Fruit fly (Drosophila melanogaster) whole organism, embryonic: ENCODE data around the gene Kaz-m1.

Experiments used
- Antp ChIP-seq: fragments of 200-800 bp; sonication (Bioruptor generic); optimal IDR thresholded peaks from 3 replicates; lab custom pipeline; 2016; ENCODE audit warnings: missing biosample characterization, missing genetic modification characterization
- CG11504 ChIP-seq: fragments of 200-800 bp; sonication (Bioruptor generic); optimal IDR thresholded peaks from 3 replicates; lab custom pipeline; 2019; ENCODE audit warnings: missing biosample characterization, mild to moderate bottlenecking, missing genetic modification characterization, moderate library complexity
- CG12071 ChIP-seq: fragments of 200-800 bp; sonication (Bioruptor generic); optimal IDR thresholded peaks from 3 replicates; lab custom pipeline; 2018; ENCODE audit warnings: missing biosample characterization, mild to moderate bottlenecking, missing genetic modification characterization
- CG13296 ChIP-seq: fragments of 200-800 bp; sonication (Bioruptor generic); optimal IDR thresholded peaks from 3 replicates; lab custom pipeline; 2018; ENCODE audit warnings: missing biosample characterization, mild to moderate bottlenecking, missing genetic modification characterization
- CG14050 ChIP-seq: fragments of 200-800 bp; sonication (Bioruptor generic); IDR thresholded peaks from 3 replicates; pipeline ENCODE4 v1.3.6; 2022; ENCODE audit warnings: missing biosample characterization, missing genetic modification characterization
- CG14860 ChIP-seq: fragments of 200-800 bp; sonication (Bioruptor generic); IDR thresholded peaks from 3 replicates; pipeline ENCODE4 v1.3.6; 2022; ENCODE audit warnings: missing biosample characterization, missing genetic modification characterization; ENCODE audit not compliant: partially characterized antibody
- CG16779 ChIP-seq: fragments of 200-800 bp; sonication (Bioruptor generic); IDR thresholded peaks from 2 replicates; pipeline ENCODE4 v1.3.6; 2022; ENCODE audit warnings: missing biosample characterization, missing genetic modification characterization
- CG17385 ChIP-seq: fragments of 200-800 bp; sonication (Bioruptor generic); optimal IDR thresholded peaks from 3 replicates; lab custom pipeline; 2018; ENCODE audit warnings: missing biosample characterization, mild to moderate bottlenecking, missing genetic modification characterization
- CG17612 ChIP-seq: fragments of 200-800 bp; sonication (Bioruptor generic); IDR thresholded peaks from 2 replicates; pipeline ENCODE4 v1.3.6; 2022; ENCODE audit warnings: missing biosample characterization, missing genetic modification characterization
- CG17912 ChIP-seq: fragments of 200-800 bp; sonication (Bioruptor generic); optimal IDR thresholded peaks from 2 replicates; lab custom pipeline; 2018; ENCODE audit warnings: missing biosample characterization, mild to moderate bottlenecking, missing genetic modification characterization
- CG1832 ChIP-seq: fragments of 200-800 bp; sonication (Bioruptor generic); optimal IDR thresholded peaks from 2 replicates; lab custom pipeline; 2017; ENCODE audit warnings: missing biosample characterization, mild to moderate bottlenecking, missing genetic modification characterization, inconsistent platforms
- CG2678 ChIP-seq: fragments of 200-800 bp; sonication (Bioruptor generic); optimal IDR thresholded peaks from 3 replicates; lab custom pipeline; 2019; ENCODE audit warnings: missing biosample characterization, mild to moderate bottlenecking, missing genetic modification characterization, moderate library complexity
- CG3281 ChIP-seq: fragments of 200-800 bp; sonication (Bioruptor generic); optimal IDR thresholded peaks from 3 replicates; lab custom pipeline; 2017; ENCODE audit warnings: missing biosample characterization, mild to moderate bottlenecking, missing genetic modification characterization
- CG43689 ChIP-seq: fragments of 200-800 bp; sonication (Bioruptor generic); IDR thresholded peaks from 2 replicates; pipeline ENCODE4 v1.3.6; 2022; ENCODE audit warnings: missing biosample characterization, missing genetic modification characterization
- CG4424 ChIP-seq: fragments of 200-800 bp; sonication (Bioruptor generic); optimal IDR thresholded peaks from 3 replicates; lab custom pipeline; 2016; ENCODE audit warnings: missing biosample characterization, missing genetic modification characterization
- CG6689 ChIP-seq: fragments of 200-800 bp; sonication (Bioruptor generic); IDR thresholded peaks from 2 replicates; pipeline ENCODE4 v1.3.6; 2022; ENCODE audit warnings: missing biosample characterization, missing genetic modification characterization
- CG7745 ChIP-seq: fragments of 200-800 bp; sonication (Bioruptor generic); optimal IDR thresholded peaks from 2 replicates; lab custom pipeline; 2018; ENCODE audit warnings: missing biosample characterization, mild to moderate bottlenecking, missing genetic modification characterization, moderate library complexity
- CG9932 ChIP-seq: fragments of 200-800 bp; sonication (Bioruptor generic); IDR thresholded peaks from 2 replicates; pipeline ENCODE4 v1.3.6; 2022; ENCODE audit warnings: missing biosample characterization, missing genetic modification characterization
- E2f2 ChIP-seq: fragments of 200-800 bp; sonication (Bioruptor generic); IDR thresholded peaks from 2 replicates; pipeline ENCODE4 v1.3.6; 2022; ENCODE audit warnings: missing biosample characterization, missing genetic modification characterization
- Max ChIP-seq: fragments of 200-800 bp; sonication (Bioruptor generic); optimal IDR thresholded peaks from 2 replicates; lab custom pipeline; 2016; ENCODE audit warnings: missing biosample characterization, mild to moderate bottlenecking, missing genetic modification characterization
- Nf-YB ChIP-seq: fragments of 200-800 bp; sonication (Bioruptor generic); optimal IDR thresholded peaks from 3 replicates; lab custom pipeline; 2019; ENCODE audit warnings: missing biosample characterization, mild to moderate bottlenecking, missing genetic modification characterization, moderate library complexity
- Oli ChIP-seq: fragments of 200-800 bp; sonication (Bioruptor generic); optimal IDR thresholded peaks from 2 replicates; lab custom pipeline; 2018; ENCODE audit warnings: missing biosample characterization, mild to moderate bottlenecking, missing genetic modification characterization, moderate library complexity
- Optix ChIP-seq: fragments of 200-800 bp; sonication (Bioruptor generic); IDR thresholded peaks from 3 replicates; pipeline ENCODE4 v1.3.6; 2022; ENCODE audit warnings: missing biosample characterization, missing genetic modification characterization
- Usf ChIP-seq: fragments of 200-800 bp; sonication (Bioruptor generic); optimal IDR thresholded peaks from 2 replicates; lab custom pipeline; 2017; ENCODE audit warnings: missing genotype, missing biosample characterization, missing genetic modification characterization
- Xbp1 ChIP-seq: fragments of 200-800 bp; sonication (Bioruptor generic); optimal IDR thresholded peaks from 3 replicates; lab custom pipeline; 2016; ENCODE audit warnings: missing biosample characterization, mild to moderate bottlenecking, missing genetic modification characterization
- amos ChIP-seq: fragments of 200-800 bp; sonication (Bioruptor generic); IDR thresholded peaks from 2 replicates; pipeline ENCODE4 v1.3.6; 2022; ENCODE audit warnings: missing biosample characterization, missing genetic modification characterization; ENCODE audit not compliant: partially characterized antibody
- ato ChIP-seq: fragments of 200-800 bp; sonication (Bioruptor generic); IDR thresholded peaks from 2 replicates; pipeline ENCODE4 v1.3.6; 2022; ENCODE audit warnings: missing biosample characterization, missing genetic modification characterization; ENCODE audit not compliant: partially characterized antibody
- az2 ChIP-seq: fragments of 200-800 bp; sonication (Bioruptor generic); optimal IDR thresholded peaks from 3 replicates; lab custom pipeline; 2016; ENCODE audit warnings: missing biosample characterization, missing genetic modification characterization
- bbx ChIP-seq: fragments of 200-800 bp; sonication (Bioruptor generic); IDR thresholded peaks from 2 replicates; pipeline ENCODE4 v1.3.6; 2022; ENCODE audit warnings: missing biosample characterization, missing genetic modification characterization; ENCODE audit not compliant: partially characterized antibody
- cad ChIP-seq: fragments of >200 bp; optimal IDR thresholded peaks from 2 replicates; lab custom pipeline; 2017; ENCODE audit warnings: missing biosample characterization, missing genetic modification characterization
- cato ChIP-seq: fragments of 200-800 bp; sonication (Bioruptor generic); optimal IDR thresholded peaks from 2 replicates; lab custom pipeline; 2016; ENCODE audit warnings: missing biosample characterization, missing genetic modification characterization, borderline replicate concordance
- cg ChIP-seq: fragments of 200-800 bp; sonication (Bioruptor generic); optimal IDR thresholded peaks from 3 replicates; lab custom pipeline; 2019; ENCODE audit warnings: missing biosample characterization, mild to moderate bottlenecking, missing genetic modification characterization, moderate library complexity
- chn ChIP-seq: fragments of 200-800 bp; sonication (Bioruptor generic); optimal IDR thresholded peaks from 2 replicates; lab custom pipeline; 2016; ENCODE audit warnings: missing biosample characterization, missing genetic modification characterization
- cwo ChIP-seq: fragments of 200-800 bp; sonication (Bioruptor generic); optimal IDR thresholded peaks from 3 replicates; lab custom pipeline; 2017; ENCODE audit warnings: missing biosample characterization, missing genetic modification characterization, mild to moderate bottlenecking, moderate library complexity, missing genetic modification reagents
- disco-r ChIP-seq: fragments of 200-800 bp; sonication (Bioruptor generic); optimal IDR thresholded peaks from 2 replicates; lab custom pipeline; 2016; ENCODE audit warnings: missing biosample characterization, missing genetic modification characterization
- dmrt11E ChIP-seq: fragments of 200-800 bp; sonication (Bioruptor generic); optimal IDR thresholded peaks from 3 replicates; lab custom pipeline; 2018; ENCODE audit warnings: missing biosample characterization, mild to moderate bottlenecking, missing genetic modification characterization, moderate library complexity
- eve ChIP-seq, 2 experiments: fragments of >200 bp; optimal IDR thresholded peaks; 2 replicates each; lab custom pipeline; 2017; ENCODE audit warnings: missing biosample characterization in 2 of 2, missing genetic modification characterization in 2 of 2
- fu2 ChIP-seq: fragments of 200-800 bp; sonication (Bioruptor generic); optimal IDR thresholded peaks from 2 replicates; lab custom pipeline; 2016; ENCODE audit warnings: missing biosample characterization, missing genetic modification characterization
- her ChIP-seq: fragments of 200-800 bp; sonication (Bioruptor generic); optimal IDR thresholded peaks from 2 replicates; lab custom pipeline; 2016; ENCODE audit warnings: missing biosample characterization, missing genetic modification characterization
- hkb ChIP-seq, 2 experiments: fragments of 200-800 bp in 1 of 2; fragments of >200 bp in 1 of 2; sonication (Bioruptor generic) in 1 of 2; IDR thresholded peaks in 1 of 2; optimal IDR thresholded peaks in 1 of 2; 2 replicates each; pipeline versions ENCODE4 v1.3.6 to Lab custom; 2017 to 2022; ENCODE audit warnings: missing biosample characterization in 1 of 2, missing genetic modification characterization in 1 of 2
- kay ChIP-seq: fragments of 200-800 bp; sonication (Bioruptor generic); optimal IDR thresholded peaks from 2 replicates; lab custom pipeline; 2016; ENCODE audit warnings: missing biosample characterization, missing genetic modification characterization
- pb ChIP-seq: fragments of 200-800 bp; sonication (Bioruptor generic); optimal IDR thresholded peaks from 3 replicates; lab custom pipeline; 2016; ENCODE audit warnings: missing biosample characterization, missing genetic modification characterization
- pum ChIP-seq: fragments of 200-800 bp; sonication (Bioruptor generic); optimal IDR thresholded peaks from 2 replicates; lab custom pipeline; 2016; ENCODE audit warnings: missing biosample characterization, missing genetic modification characterization
- trem ChIP-seq: fragments of 200-800 bp; optimal IDR thresholded peaks from 3 replicates; lab custom pipeline; 2019; ENCODE audit warnings: missing biosample characterization, mild to moderate bottlenecking, missing genetic modification characterization, moderate library complexity
- usp ChIP-seq: fragments of >200 bp; optimal IDR thresholded peaks from 2 replicates; lab custom pipeline; 2017; ENCODE audit warnings: missing biosample characterization, missing genetic modification characterization
- vnd ChIP-seq: fragments of 200-800 bp; sonication (Bioruptor generic); IDR thresholded peaks from 3 replicates; pipeline ENCODE4 v1.3.6; 2022; ENCODE audit warnings: missing biosample characterization, missing genetic modification characterization; ENCODE audit not compliant: partially characterized antibody
- z ChIP-seq: fragments of 200-800 bp; sonication (Bioruptor generic); IDR thresholded peaks from 3 replicates; pipeline ENCODE4 v1.3.6; 2022; ENCODE audit warnings: missing biosample characterization, missing genetic modification characterization
- zen ChIP-seq: fragments of 200-800 bp; sonication (Bioruptor generic); optimal IDR thresholded peaks from 3 replicates; lab custom pipeline; 2018; ENCODE audit warnings: missing biosample characterization, mild to moderate bottlenecking, missing genetic modification characterization, moderate library complexity

The Kaz-m1 gene

dm6 chr3R:26005619-26005977 is 8.9 kb upstream of the Kaz-m1 start (continued):
- peak; percentile 23 for TF ChIP-seq Antp (GFP tag; lab: Kevin White, UChicago)
- TF ChIP-seq pb (GFP tag; lab: Kevin White, UChicago) = no peak
- TF ChIP-seq cad (GFP tag; lab: Kevin White, UChicago) = no peak
- no peak for TF ChIP-seq E2f2
- TF ChIP-seq Usf = no peak
- no peak for TF ChIP-seq CG7745 (tag; lab: Kevin White, UChicago)
- TF ChIP-seq kay = no peak
- TF ChIP-seq Optix (GFP tag; lab: Robert Waterston, UW) = no peak
- no peak for TF ChIP-seq zen (tag; lab: Kevin White, UChicago)
- TF ChIP-seq CG4424 (GFP tag; lab: Kevin White, UChicago) = no peak
- no peak for TF ChIP-seq Oli (tag; lab: Kevin White, UChicago)
- no peak for TF ChIP-seq vnd (GFP tag; lab: Robert Waterston, UW)
- no peak for TF ChIP-seq CG6689
- no peak for TF ChIP-seq fu2 (GFP tag; lab: Kevin White, UChicago)
- no peak for TF ChIP-seq CG14050 (GFP tag; lab: Robert Waterston, UW)
- TF ChIP-seq CG3281 (GFP tag; lab: Kevin White, UChicago) = no peak
- no peak for TF ChIP-seq bbx (GFP tag; lab: Robert Waterston, UW)
- no peak for TF ChIP-seq CG13296 (GFP tag; lab: Kevin White, UChicago)
- no peak for TF ChIP-seq usp (GFP tag; lab: Kevin White, UChicago)
- TF ChIP-seq CG17912 (GFP tag; lab: Kevin White, UChicago) = no peak
- no peak for TF ChIP-seq Xbp1
- TF ChIP-seq CG43689 (GFP tag; lab: Robert Waterston, UW) = no peak
- TF ChIP-seq eve (GFP tag; optimal IDR thresholded peaks at IDR 0.05; lab: Kevin White, UChicago) = no peak
- TF ChIP-seq CG16779 (GFP tag; lab: Robert Waterston, UW) = no peak
- TF ChIP-seq CG1832 = no peak

- TF ChIP-seq CG11504 (tag; lab: Kevin White, UChicago) (peak; percentile 45), CG12071 (GFP tag; lab: Kevin White, UChicago) (no peak), chn (GFP tag; lab: Kevin White, UChicago) (no peak), Max (peak; percentile 32), her (GFP tag; lab: Kevin White, UChicago) (peak; percentile 7), trem (tag; lab: Kevin White, UChicago) (peak; percentile 28), CG3281 (GFP tag; lab: Kevin White, UChicago) (no peak), CG2678 (tag; lab: Kevin White, UChicago) (peak; percentile 1), az2 (GFP tag; lab: Kevin White, UChicago) (no peak), CG9932 (peak; percentile 36), cwo (GFP tag; lab: Kevin White, UChicago) (peak; percentile 76), ato (no peak), hkb (optimal IDR thresholded peaks at IDR 0.05; lab: Kevin White, UChicago) (no peak), hkb (GFP tag; IDR thresholded peaks at IDR 0.05; lab: Robert Waterston, UW) (peak; percentile 48; the same call in 1 of the 2 replicates), CG14860 (GFP tag; lab: Robert Waterston, UW) (no peak), cato (GFP tag; lab: Kevin White, UChicago) (no peak), Nf-YB (GFP tag; lab: Kevin White, UChicago) (peak; percentile 58), z (GFP tag; lab: Robert Waterston, UW) (peak; percentile 62; the same call in 2 of the 3 replicates), CG17385 (GFP tag; lab: Kevin White, UChicago) (peak; percentile 33), CG17612 (no peak), dmrt11E (tag; lab: Kevin White, UChicago) (peak; percentile 0), cad (GFP tag; lab: Kevin White, UChicago) (peak; percentile 93), pum (GFP tag; lab: Kevin White, UChicago) (no peak), cg (GFP tag; lab: Kevin White, UChicago) (peak; percentile 93), amos (GFP tag; lab: Robert Waterston, UW) (peak; percentile 42; the same call in 1 of the 2 replicates), disco-r (GFP tag; lab: Kevin White, UChicago) (no peak), fu2 (GFP tag; lab: Kevin White, UChicago) (no peak)
These were observed 8.3 kb upstream of the Kaz-m1 start for dm6 chr3R:26005978-26006934.
